Worm (Caenorhabditis elegans): ENCODE results near the gene T25B2.4.

Gene T25B2.4

DNA sequence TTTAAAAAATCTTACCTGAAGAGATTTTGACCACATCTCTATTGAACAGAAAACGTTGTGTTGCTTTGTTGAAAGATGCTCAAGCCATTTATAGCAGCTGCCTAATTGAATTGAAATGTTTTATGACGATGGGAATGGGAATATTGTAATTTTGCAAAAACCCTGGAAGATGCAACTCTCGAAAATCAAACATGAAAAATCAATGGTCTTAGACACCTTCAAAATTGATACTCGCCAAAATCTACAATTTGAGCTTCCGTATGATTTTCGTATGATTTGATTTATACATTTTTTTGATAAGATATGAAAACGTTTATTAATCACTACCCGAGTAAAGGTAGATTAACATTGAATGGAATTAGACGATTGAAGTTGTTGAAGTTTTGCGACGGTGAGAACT lies 30.4 kb downstream of the T25B2.4 start, which contains the start of gene C14F11.7:
Gene C14F11.7 (minus strand): TSS at position 101 of the 400 bp plus-strand sequence.
- TF ChIP-seq lin-11 (tag; optimal IDR thresholded peaks at IDR 0.05) = no peak
- TF ChIP-seq ceh-14 (tag; optimal IDR thresholded peaks at IDR 0.05) = no peak
- TF ChIP-seq unc-86 (tag; optimal IDR thresholded peaks at IDR 0.05) = no peak
- no peak for TF ChIP-seq ets-4 (tag; optimal IDR thresholded peaks at IDR 0.05)
- TF ChIP-seq dmd-4 (tag; optimal IDR thresholded peaks at IDR 0.05; ENCODE audit: borderline replicate concordance) = no peak
- TF ChIP-seq ceh-31 (tag; optimal IDR thresholded peaks at IDR 0.05) = no peak
- TF ChIP-seq ztf-16 (tag; optimal IDR thresholded peaks at IDR 0.05) = no peak
- no peak for TF ChIP-seq fkh-10 (GFP tag; optimal IDR thresholded peaks at IDR 0.05)
- no peak for TF ChIP-seq che-1 (tag; optimal IDR thresholded peaks at IDR 0.05)
- no peak for TF ChIP-seq hlh-15 (tag; optimal IDR thresholded peaks at IDR 0.05)
- TF ChIP-seq pha-4 (tag; optimal IDR thresholded peaks at IDR 0.05) = no peak
- TF ChIP-seq K09A11.1 (tag; optimal IDR thresholded peaks at IDR 0.05; ENCODE audit: insufficient read depth) = no peak
- no peak for TF ChIP-seq zip-5 (tag; optimal IDR thresholded peaks at IDR 0.05)
- no peak for TF ChIP-seq elt-2 (tag; optimal IDR thresholded peaks at IDR 0.05)
- no peak for TF ChIP-seq Y22D7AL.16 (tag; optimal IDR thresholded peaks at IDR 0.05)
- TF ChIP-seq pax-1 (tag; optimal IDR thresholded peaks at IDR 0.05) = no peak
- TF ChIP-seq ceh-30 (tag; optimal IDR thresholded peaks at IDR 0.05) = no peak

DNA sequence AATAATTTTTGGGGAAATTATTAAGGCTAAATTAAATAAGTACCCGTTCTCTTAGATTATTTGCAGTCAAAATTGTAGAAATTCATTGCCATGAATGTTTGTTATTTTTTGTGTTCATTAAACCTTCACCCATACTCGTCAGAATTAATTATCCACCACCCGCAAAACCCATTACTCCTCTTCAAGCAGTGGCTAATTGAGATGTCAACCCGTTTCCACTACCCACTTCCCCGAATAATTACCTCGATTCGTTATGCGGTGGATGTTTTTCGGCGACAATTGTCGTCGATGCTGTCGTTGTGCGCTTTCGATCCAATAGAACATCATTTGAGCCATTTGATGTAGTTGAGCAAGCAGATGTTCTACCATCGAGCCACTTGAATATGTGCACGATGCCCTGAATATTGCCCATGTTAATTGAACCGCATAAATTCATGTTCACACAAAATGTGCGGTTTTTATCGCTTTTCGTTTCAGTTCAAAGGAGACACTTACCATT lies 33.3 kb downstream of the T25B2.4 start:
- TF ChIP-seq ceh-22 (tag; optimal IDR thresholded peaks at IDR 0.05) (no peak), rnt-1 (tag; optimal IDR thresholded peaks at IDR 0.05) (no peak), T23F11.4 (GFP tag; optimal IDR thresholded peaks at IDR 0.05) (no peak), elt-2 (tag; optimal IDR thresholded peaks at IDR 0.05) (no peak), ceh-31 (tag; optimal IDR thresholded peaks at IDR 0.05) (peak; percentile 33), eyg-1 (tag; optimal IDR thresholded peaks at IDR 0.05) (no peak), lim-6 (tag; optimal IDR thresholded peaks at IDR 0.05) (no peak), mec-3 (tag; optimal IDR thresholded peaks at IDR 0.05; ENCODE audit: borderline replicate concordance) (no peak), hlh-15 (tag; optimal IDR thresholded peaks at IDR 0.05) (no peak), unc-42 (tag; optimal IDR thresholded peaks at IDR 0.05) (peak; percentile 77), pat-9 (tag; optimal IDR thresholded peaks at IDR 0.05) (no peak), pqm-1 (tag; optimal IDR thresholded peaks at IDR 0.05) (no peak), ceh-2 (tag; optimal IDR thresholded peaks at IDR 0.05) (no peak)

- TF ChIP-seq elt-2 (tag; optimal IDR thresholded peaks at IDR 0.05) (peak; percentile 29), ceh-2 (tag; optimal IDR thresholded peaks at IDR 0.05) (no peak)
Observed at ce11 chrX:6216551-6216950, 38.5 kb downstream of the T25B2.4 start, which contains the start of gene lrch-1. lrch-1 (minus strand) TSS chrX:6216651.

DNA sequence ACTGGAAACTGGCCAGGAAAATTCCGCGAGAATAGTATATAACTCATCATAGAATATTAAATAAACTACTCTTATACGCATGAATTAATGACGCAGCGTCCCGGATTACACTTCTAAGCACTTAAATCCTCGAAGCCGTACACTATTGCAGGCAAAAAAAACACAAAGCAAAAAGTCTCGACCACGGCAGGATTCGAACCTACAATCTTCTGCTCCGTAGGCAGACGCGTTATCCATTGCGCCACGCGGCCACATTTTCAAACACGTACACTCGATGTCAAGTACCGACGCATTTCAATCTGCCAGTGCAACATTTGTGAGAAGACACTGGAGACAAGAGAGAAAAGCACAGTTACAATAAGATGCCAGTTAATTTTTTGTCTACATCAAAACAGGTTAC lies 41.8 kb downstream of the T25B2.4 start:
- TF ChIP-seq ceh-9 (tag; optimal IDR thresholded peaks at IDR 0.05) (no peak), fkh-10 (GFP tag; optimal IDR thresholded peaks at IDR 0.05) (no peak), odd-2 (tag; optimal IDR thresholded peaks at IDR 0.05) (no peak), unc-3 (GFP tag; conservative IDR thresholded peaks at IDR 0.05) (0 out of 2 replicates have a peak, but pooled peaks have one; percentile 18), unc-3 (tag; optimal IDR thresholded peaks at IDR 0.05) (no peak), ahr-1 (tag; optimal IDR thresholded peaks at IDR 0.05) (no peak), dve-1 (tag; optimal IDR thresholded peaks at IDR 0.05) (peak; percentile 63), ceh-30 (tag; optimal IDR thresholded peaks at IDR 0.05) (no peak), hlh-6 (tag; optimal IDR thresholded peaks at IDR 0.05) (no peak), tbx-7 (tag; optimal IDR thresholded peaks at IDR 0.05) (no peak), pat-9 (tag; optimal IDR thresholded peaks at IDR 0.05) (peak; percentile 12), syd-9 (tag; optimal IDR thresholded peaks at IDR 0.05) (peak; percentile 52), elt-2 (tag; optimal IDR thresholded peaks at IDR 0.05) (peak; percentile 36), ceh-34 (tag; optimal IDR thresholded peaks at IDR 0.05) (peak; percentile 32), Y22D7AL.16 (tag; optimal IDR thresholded peaks at IDR 0.05) (no peak), ceh-24 (tag; optimal IDR thresholded peaks at IDR 0.05) (peak; percentile 4), ceh-2 (tag; optimal IDR thresholded peaks at IDR 0.05) (no peak), ztf-16 (tag; optimal IDR thresholded peaks at IDR 0.05) (peak; percentile 22), dmd-4 (tag; optimal IDR thresholded peaks at IDR 0.05; ENCODE audit: borderline replicate concordance) (no peak), ttx-3 (tag; optimal IDR thresholded peaks at IDR 0.05) (peak; percentile 22), nhr-232 (tag; optimal IDR thresholded peaks at IDR 0.05) (no peak), pros-1 (tag; optimal IDR thresholded peaks at IDR 0.05) (no peak), hlh-8 (tag; optimal IDR thresholded peaks at IDR 0.05) (no peak), unc-42 (tag; optimal IDR thresholded peaks at IDR 0.05) (no peak), ets-4 (tag; optimal IDR thresholded peaks at IDR 0.05) (no peak), ceh-48 (tag; optimal IDR thresholded peaks at IDR 0.05) (no peak), elt-4 (tag; optimal IDR thresholded peaks at IDR 0.05) (no peak), che-1 (tag; optimal IDR thresholded peaks at IDR 0.05) (peak; percentile 62), pax-1 (tag; optimal IDR thresholded peaks at IDR 0.05) (no peak), T23F11.4 (GFP tag; optimal IDR thresholded peaks at IDR 0.05) (peak; percentile 53), pqm-1 (tag; optimal IDR thresholded peaks at IDR 0.05) (no peak), ama-1 (optimal IDR thresholded peaks at IDR 0.05) (no peak), nhr-11 (tag; optimal IDR thresholded peaks at IDR 0.05) (no peak)
